Fruit fly (Drosophila melanogaster) whole organism, embryonic: Measurements from ENCODE around the gene udt.

Experiments used
- Bgb ChIP-seq: fragments of 200-800 bp; sonication (Bioruptor generic); IDR thresholded peaks from 2 replicates; pipeline ENCODE4 v1.3.6; 2022; ENCODE audit warnings: missing biosample characterization, missing genetic modification characterization; ENCODE audit not compliant: partially characterized antibody
- Blimp-1 ChIP-seq: fragments of 200-800 bp; sonication (Bioruptor generic); optimal IDR thresholded peaks from 3 replicates; lab custom pipeline; 2018; ENCODE audit warnings: missing biosample characterization, missing genetic modification characterization, mild to moderate bottlenecking, moderate library complexity, missing genetic modification reagents
- CG10565 ChIP-seq: fragments of 200-800 bp; sonication (Bioruptor generic); optimal IDR thresholded peaks from 3 replicates; lab custom pipeline; 2016; ENCODE audit warnings: missing biosample characterization, mild to moderate bottlenecking, missing genetic modification characterization
- CG12299 ChIP-seq: fragments of 200-800 bp; sonication (Bioruptor generic); optimal IDR thresholded peaks from 2 replicates; lab custom pipeline; 2018; ENCODE audit warnings: missing biosample characterization, mild to moderate bottlenecking, missing genetic modification characterization
- CG16815 ChIP-seq: fragments of 200-800 bp; sonication (Bioruptor generic); optimal IDR thresholded peaks from 3 replicates; lab custom pipeline; 2017; ENCODE audit warnings: missing biosample characterization, mild to moderate bottlenecking, missing genetic modification characterization
- CG17186 ChIP-seq: fragments of 200-800 bp; sonication (Bioruptor generic); optimal IDR thresholded peaks from 3 replicates; lab custom pipeline; 2017; ENCODE audit warnings: missing biosample characterization, missing genetic modification reagents, missing genetic modification characterization
- CG18619 ChIP-seq: fragments of 200-800 bp; sonication (Bioruptor generic); optimal IDR thresholded peaks from 3 replicates; lab custom pipeline; 2017; ENCODE audit warnings: missing biosample characterization, mild to moderate bottlenecking, missing genetic modification characterization
- CG18764 ChIP-seq: fragments of 200-800 bp; sonication (Bioruptor generic); optimal IDR thresholded peaks from 3 replicates; lab custom pipeline; 2016; ENCODE audit warnings: missing biosample characterization, missing genetic modification characterization
- CG2889 ChIP-seq: fragments of 200-800 bp; sonication (Bioruptor generic); IDR thresholded peaks from 3 replicates; pipeline ENCODE4 v1.3.6; 2022; ENCODE audit warnings: missing biosample characterization, missing genetic modification characterization
- CG34376 ChIP-seq: fragments of 200-800 bp; sonication (Bioruptor generic); optimal IDR thresholded peaks from 2 replicates; lab custom pipeline; 2018; ENCODE audit warnings: missing biosample characterization, mild to moderate bottlenecking, missing genetic modification characterization
- CG34422 ChIP-seq: fragments of 200-800 bp; sonication (Bioruptor generic); IDR thresholded peaks from 3 replicates; pipeline ENCODE4 v1.3.6; 2022; ENCODE audit warnings: missing biosample characterization, missing genetic modification characterization
- CG3726 ChIP-seq: fragments of 200-800 bp; sonication (Bioruptor generic); IDR thresholded peaks from 3 replicates; pipeline ENCODE4, ENCODE4 v1.3.6; 2022; ENCODE audit warnings: missing biosample characterization, missing genetic modification characterization
- CG4328 ChIP-seq: fragments of 200-800 bp; sonication (Bioruptor generic); optimal IDR thresholded peaks from 3 replicates; lab custom pipeline; 2017; ENCODE audit warnings: missing biosample characterization, missing genetic modification reagents, missing genetic modification characterization
- CG4707 ChIP-seq: fragments of 200-800 bp; sonication (Bioruptor generic); optimal IDR thresholded peaks from 2 replicates; lab custom pipeline; 2018; ENCODE audit warnings: missing biosample characterization, mild to moderate bottlenecking, missing genetic modification characterization, moderate library complexity
- CG4820 ChIP-seq: fragments of 200-800 bp; sonication (Bioruptor generic); optimal IDR thresholded peaks from 3 replicates; lab custom pipeline; 2016; ENCODE audit warnings: missing biosample characterization, missing genetic modification characterization
- CG7839 ChIP-seq: fragments of 200-800 bp; sonication (Bioruptor generic); optimal IDR thresholded peaks from 3 replicates; lab custom pipeline; 2018; ENCODE audit warnings: missing biosample characterization, mild to moderate bottlenecking, missing genetic modification characterization, moderate library complexity
- CG8290 ChIP-seq, 3 experiments: fragments of 200-800 bp; sonication (Bioruptor generic); optimal IDR thresholded peaks; 2 replicates each; lab custom pipeline; 2016 to 2019; ENCODE audit warnings: missing biosample characterization in 3 of 3, missing genetic modification characterization in 3 of 3, mild to moderate bottlenecking in 2 of 3, moderate library complexity in 1 of 3
- CG8924 ChIP-seq: fragments of 200-800 bp; optimal IDR thresholded peaks from 3 replicates; lab custom pipeline; 2019; ENCODE audit warnings: missing biosample characterization, mild to moderate bottlenecking, missing genetic modification characterization, moderate library complexity
- Deaf1 ChIP-seq: fragments of 200-800 bp; optimal IDR thresholded peaks from 3 replicates; lab custom pipeline; 2019; ENCODE audit warnings: missing biosample characterization, mild to moderate bottlenecking, missing genetic modification characterization, moderate library complexity
- Drgx ChIP-seq: fragments of 200-800 bp; sonication (Bioruptor generic); IDR thresholded peaks from 2 replicates; pipeline ENCODE4 v1.3.6; 2022; ENCODE audit warnings: missing biosample characterization, missing genetic modification characterization
- Gug ChIP-seq: fragments of 200-800 bp; sonication (Bioruptor generic); IDR thresholded peaks from 4 replicates; pipeline ENCODE4 v1.3.6; 2022; ENCODE audit warnings: missing biosample characterization, missing genetic modification characterization
- HHEX ChIP-seq: fragments of 200-800 bp; sonication (Bioruptor generic); optimal IDR thresholded peaks from 3 replicates; lab custom pipeline; 2017; ENCODE audit warnings: missing biosample characterization, mild to moderate bottlenecking, missing genetic modification characterization, missing genetic modification reagents
- PHDP ChIP-seq: fragments of 200-800 bp; sonication (Bioruptor generic); optimal IDR thresholded peaks from 3 replicates; lab custom pipeline; 2018; ENCODE audit warnings: missing biosample characterization, mild to moderate bottlenecking, missing genetic modification characterization, moderate library complexity
- Ptx1 ChIP-seq: fragments of 200-800 bp; sonication (Bioruptor generic); IDR thresholded peaks from 2 replicates; pipeline ENCODE4 v1.3.6; 2022; ENCODE audit warnings: missing biosample characterization, missing genetic modification characterization
- Ssrp ChIP-seq: fragments of 200-800 bp; sonication (Bioruptor generic); optimal IDR thresholded peaks from 2 replicates; lab custom pipeline; 2018; ENCODE audit warnings: missing biosample characterization, mild to moderate bottlenecking, missing genetic modification characterization, moderate library complexity
- ab ChIP-seq: fragments of 200-800 bp; sonication (Bioruptor generic); optimal IDR thresholded peaks from 2 replicates; lab custom pipeline; 2016; ENCODE audit warnings: missing biosample characterization, missing genetic modification characterization
- ap ChIP-seq: fragments of 200-800 bp; sonication (Bioruptor generic); IDR thresholded peaks from 2 replicates; pipeline ENCODE4 v1.3.6; 2022; ENCODE audit warnings: missing biosample characterization, missing genetic modification characterization
- ash1 ChIP-seq: fragments of 200-800 bp; sonication (Bioruptor generic); optimal IDR thresholded peaks from 2 replicates; lab custom pipeline; 2018; ENCODE audit warnings: missing biosample characterization, mild to moderate bottlenecking, missing genetic modification characterization
- btn ChIP-seq: fragments of 200-800 bp; sonication (Bioruptor generic); optimal IDR thresholded peaks from 2 replicates; lab custom pipeline; 2016; ENCODE audit warnings: missing biosample characterization, missing genetic modification characterization
- dan ChIP-seq: fragments of 200-800 bp; sonication (Bioruptor generic); IDR thresholded peaks from 2 replicates; pipeline ENCODE4 v1.3.6; 2022; ENCODE audit warnings: missing biosample characterization, missing genetic modification characterization
- danr ChIP-seq: fragments of 200-800 bp; sonication (Bioruptor generic); IDR thresholded peaks from 2 replicates; pipeline ENCODE4 v1.3.6; 2022; ENCODE audit warnings: missing biosample characterization, missing genetic modification characterization
- dmrt11E ChIP-seq: fragments of 200-800 bp; sonication (Bioruptor generic); optimal IDR thresholded peaks from 3 replicates; lab custom pipeline; 2018; ENCODE audit warnings: missing biosample characterization, mild to moderate bottlenecking, missing genetic modification characterization, moderate library complexity
- eve ChIP-seq, 2 experiments: fragments of >200 bp; optimal IDR thresholded peaks; 2 replicates each; lab custom pipeline; 2017; ENCODE audit warnings: missing biosample characterization in 2 of 2, missing genetic modification characterization in 2 of 2
- fd96Cb ChIP-seq: fragments of 200-800 bp; sonication (Bioruptor generic); optimal IDR thresholded peaks from 2 replicates; lab custom pipeline; 2018; ENCODE audit warnings: missing biosample characterization, mild to moderate bottlenecking, missing genetic modification characterization, moderate library complexity
- gce ChIP-seq: fragments of 200-800 bp; sonication (Bioruptor generic); IDR thresholded peaks from 3 replicates; pipeline ENCODE4 v1.3.6; 2022; ENCODE audit warnings: missing biosample characterization, missing genetic modification characterization
- jumu ChIP-seq: fragments of 200-800 bp; sonication (Bioruptor generic); optimal IDR thresholded peaks from 3 replicates; lab custom pipeline; 2016; ENCODE audit warnings: missing biosample characterization, missing genetic modification characterization
- luna ChIP-seq: fragments of 200-800 bp; sonication (Bioruptor generic); optimal IDR thresholded peaks from 2 replicates; lab custom pipeline; 2016; ENCODE audit warnings: missing biosample characterization, missing genetic modification characterization
- mld ChIP-seq: fragments of 200-800 bp; sonication (Bioruptor generic); IDR thresholded peaks from 3 replicates; pipeline ENCODE4 v1.3.6; 2022; ENCODE audit warnings: missing biosample characterization, missing genetic modification characterization; ENCODE audit not compliant: partially characterized antibody
- oc ChIP-seq: fragments of 200-800 bp; sonication (Bioruptor generic); optimal IDR thresholded peaks from 2 replicates; lab custom pipeline; 2018; ENCODE audit warnings: missing biosample characterization, mild to moderate bottlenecking, missing genetic modification characterization, moderate library complexity
- psq ChIP-seq: fragments of 200-800 bp; sonication (Bioruptor generic); optimal IDR thresholded peaks from 2 replicates; lab custom pipeline; 2017; ENCODE audit warnings: missing biosample characterization, missing genetic modification characterization
- pzg ChIP-seq: fragments of 200-800 bp; sonication (Bioruptor generic); optimal IDR thresholded peaks from 3 replicates; lab custom pipeline; 2018; ENCODE audit warnings: missing biosample characterization, mild to moderate bottlenecking, missing genetic modification characterization, moderate library complexity
- ranshi ChIP-seq: fragments of 200-800 bp; sonication (Bioruptor generic); IDR thresholded peaks from 2 replicates; pipeline ENCODE4 v1.3.6; 2022; ENCODE audit warnings: missing biosample characterization, missing genetic modification characterization
- repo ChIP-seq: fragments of 200-800 bp; sonication (Bioruptor generic); optimal IDR thresholded peaks from 2 replicates; lab custom pipeline; 2016; ENCODE audit warnings: missing biosample characterization, missing genetic modification characterization
- run ChIP-seq: fragments of 200-800 bp; sonication (Bioruptor generic); optimal IDR thresholded peaks from 3 replicates; lab custom pipeline; 2018; ENCODE audit warnings: missing biosample characterization, mild to moderate bottlenecking, missing genetic modification characterization
- sim ChIP-seq: fragments of 200-800 bp; sonication (Bioruptor generic); IDR thresholded peaks from 2 replicates; pipeline ENCODE4 v1.3.6; 2022; ENCODE audit warnings: missing biosample characterization, missing genetic modification characterization
- sima ChIP-seq: fragments of 200-800 bp; sonication (Bioruptor generic); optimal IDR thresholded peaks from 2 replicates; lab custom pipeline; 2016; ENCODE audit warnings: missing biosample characterization, missing genetic modification characterization
- slp2 ChIP-seq: fragments of 200-800 bp; sonication (Bioruptor generic); optimal IDR thresholded peaks from 2 replicates; lab custom pipeline; 2016; ENCODE audit warnings: missing biosample characterization, missing genetic modification characterization
- trh ChIP-seq: fragments of 200-800 bp; sonication (Bioruptor generic); optimal IDR thresholded peaks from 2 replicates; lab custom pipeline; 2016; ENCODE audit warnings: missing biosample characterization, missing genetic modification characterization
- wdn ChIP-seq: fragments of 200-800 bp; sonication (Bioruptor generic); IDR thresholded peaks from 2 replicates; pipeline ENCODE4 v1.3.6; 2022; ENCODE audit warnings: missing biosample characterization, missing genetic modification characterization
- z ChIP-seq: fragments of 200-800 bp; sonication (Bioruptor generic); IDR thresholded peaks from 3 replicates; pipeline ENCODE4 v1.3.6; 2022; ENCODE audit warnings: missing biosample characterization, missing genetic modification characterization

The udt gene

dm6 chr3R:23729632-23730471 is 33.2 kb downstream of the udt start (continued):
- TF ChIP-seq CG16815 (GFP tag; lab: Kevin White, UChicago) (no peak), luna (no peak), psq (GFP tag; lab: Kevin White, UChicago) (no peak), CG4820 (GFP tag; lab: Kevin White, UChicago) (no peak), CG34422 (GFP tag; lab: Robert Waterston, UW) (no peak), Ssrp (peak; percentile 55), jumu (no peak), Deaf1 (tag; lab: Kevin White, UChicago) (peak; percentile 43), dan (GFP tag; lab: Robert Waterston, UW) (no peak), ab (GFP tag; lab: Kevin White, UChicago) (no peak), CG34376 (peak; percentile 96), CG17186 (GFP tag; lab: Kevin White, UChicago) (no peak), CG8924 (tag; lab: Kevin White, UChicago) (no peak), PHDP (tag; lab: Kevin White, UChicago) (peak; percentile 4), CG4328 (no peak), CG12299 (peak; percentile 27), eve (GFP tag; optimal IDR thresholded peaks at IDR 0.05; lab: Kevin White, UChicago) (no peak), z (no peak), fd96Cb (tag; lab: Kevin White, UChicago) (no peak), trh (GFP tag; lab: Kevin White, UChicago) (no peak), gce (GFP tag; lab: Robert Waterston, UW) (peak; percentile 40; the same call in 1 of the 3 replicates), ash1 (GFP tag; lab: Kevin White, UChicago) (no peak), mld (GFP tag; lab: Robert Waterston, UW) (peak; percentile 44), btn (GFP tag; lab: Kevin White, UChicago) (no peak), Gug (no peak), Bgb (peak; percentile 79), slp2 (GFP tag; lab: Kevin White, UChicago) (no peak), Blimp-1 (GFP tag; lab: Kevin White, UChicago) (no peak), HHEX (GFP tag; lab: Kevin White, UChicago) (peak; percentile 35), CG7839 (tag; lab: Kevin White, UChicago) (no peak), sima (GFP tag; lab: Kevin White, UChicago) (no peak), oc (no peak), dmrt11E (tag; lab: Kevin White, UChicago) (no peak), run (no peak), repo (GFP tag; lab: Kevin White, UChicago) (no peak), pzg (GFP tag; lab: Kevin White, UChicago) (no peak), sim (GFP tag; lab: Robert Waterston, UW) (no peak), CG18619 (GFP tag; lab: Kevin White, UChicago) (no peak), Drgx (GFP tag; lab: Robert Waterston, UW) (peak; percentile 44), ap (GFP tag; lab: Robert Waterston, UW) (no peak), CG2889 (no peak), Ptx1 (GFP tag; lab: Robert Waterston, UW) (no peak), CG18764 (GFP tag; lab: Kevin White, UChicago) (no peak), CG10565 (GFP tag; lab: Kevin White, UChicago) (no peak), ranshi (no peak), CG8290 (GFP tag; optimal IDR thresholded peaks at IDR 0.05; lab: Kevin White, UChicago) (peak; percentile 58), CG8290 (tag; optimal IDR thresholded peaks at IDR 0.05; lab: Kevin White, UChicago) (peak in 1 of 2 experiments; percentile 58), CG3726 (GFP tag; lab: Robert Waterston, UW) (no peak), CG4707 (no peak), danr (no peak), wdn (no peak)
